Worm (Caenorhabditis elegans) whole organism, mixed stage, embryonic: ENCODE results near the gene F10C5.3.

Source experiments
- ces-1 ChIP-seq: fragments of 150-350 bp; optimal IDR thresholded peaks from 2 replicates; lab custom pipeline; 2014; ENCODE audit warnings: missing biosample characterization, missing genetic modification reagents, missing genetic modification characterization
- snpc-4 ChIP-seq: fragments of 150-350 bp; optimal IDR thresholded peaks from 2 replicates; lab custom pipeline; 2014; ENCODE audit warnings: missing biosample characterization, missing genetic modification characterization

- TF ChIP-seq ces-1 (GFP tag; lab: Kevin White, UChicago) (no peak), snpc-4 (tag; lab: Kevin White, UChicago) (no peak)
Observed at ce11 chrIII:509045-509444, 25.4 kb downstream of the F10C5.3 start.
